Fruit fly (Drosophila melanogaster) whole organism, embryonic: ENCODE measurements around the gene CG5861.

Experiments
- Bdp1 ChIP-seq: fragments of 200-800 bp; sonication (Bioruptor generic); optimal IDR thresholded peaks from 3 replicates; lab custom pipeline; 2016; ENCODE audit warnings: missing biosample characterization, missing genetic modification characterization
- CG10543 ChIP-seq: fragments of 200-800 bp; sonication (Bioruptor generic); optimal IDR thresholded peaks from 3 replicates; lab custom pipeline; 2017; ENCODE audit warnings: missing biosample characterization, mild to moderate bottlenecking, missing genetic modification characterization, moderate library complexity
- CG11456 ChIP-seq: fragments of 200-800 bp; sonication (Bioruptor generic); IDR thresholded peaks from 3 replicates; pipeline ENCODE4 v1.3.6; 2022; ENCODE audit warnings: missing biosample characterization, missing genetic modification characterization
- CG12769 ChIP-seq: fragments of 200-800 bp; sonication (Bioruptor generic); optimal IDR thresholded peaks from 2 replicates; lab custom pipeline; 2019; ENCODE audit warnings: missing biosample characterization, mild to moderate bottlenecking, missing genetic modification characterization, moderate library complexity
- CG13123 ChIP-seq: fragments of 200-800 bp; sonication (Bioruptor generic); optimal IDR thresholded peaks from 2 replicates; lab custom pipeline; 2016; ENCODE audit warnings: missing biosample characterization, missing genetic modification characterization
- CG13894 ChIP-seq: fragments of 200-800 bp; sonication (Bioruptor generic); optimal IDR thresholded peaks from 3 replicates; lab custom pipeline; 2018; ENCODE audit warnings: missing biosample characterization, mild to moderate bottlenecking, missing genetic modification characterization, moderate library complexity
- CG14014 ChIP-seq: fragments of 200-800 bp; sonication (Bioruptor generic); IDR thresholded peaks from 2 replicates; pipeline ENCODE4 v1.3.6; 2022; ENCODE audit warnings: missing biosample characterization, missing genetic modification characterization
- CG14667 ChIP-seq: fragments of 200-800 bp; sonication (Bioruptor generic); IDR thresholded peaks from 2 replicates; pipeline ENCODE4 v1.3.6; 2022; ENCODE audit warnings: missing biosample characterization, missing genetic modification characterization
- CG15269 ChIP-seq: fragments of 200-800 bp; sonication (Bioruptor generic); optimal IDR thresholded peaks from 2 replicates; lab custom pipeline; 2018; ENCODE audit warnings: missing biosample characterization, mild to moderate bottlenecking, missing genetic modification characterization, moderate library complexity
- CG17568 ChIP-seq: fragments of 200-800 bp; sonication (Bioruptor generic); optimal IDR thresholded peaks from 2 replicates; lab custom pipeline; 2018; ENCODE audit warnings: missing biosample characterization, mild to moderate bottlenecking, missing genetic modification characterization, moderate library complexity
- CG17612 ChIP-seq: fragments of 200-800 bp; sonication (Bioruptor generic); IDR thresholded peaks from 2 replicates; pipeline ENCODE4 v1.3.6; 2022; ENCODE audit warnings: missing biosample characterization, missing genetic modification characterization
- CG17912 ChIP-seq: fragments of 200-800 bp; sonication (Bioruptor generic); optimal IDR thresholded peaks from 2 replicates; lab custom pipeline; 2018; ENCODE audit warnings: missing biosample characterization, mild to moderate bottlenecking, missing genetic modification characterization
- CG31441 ChIP-seq: fragments of 200-800 bp; sonication (Bioruptor generic); IDR thresholded peaks from 2 replicates; pipeline ENCODE4 v1.3.6; 2022; ENCODE audit warnings: missing biosample characterization, missing genetic modification characterization
- CG3281 ChIP-seq: fragments of 200-800 bp; sonication (Bioruptor generic); optimal IDR thresholded peaks from 3 replicates; lab custom pipeline; 2017; ENCODE audit warnings: missing biosample characterization, mild to moderate bottlenecking, missing genetic modification characterization
- CG34224 ChIP-seq: fragments of 200-800 bp; sonication (Bioruptor generic); IDR thresholded peaks from 3 replicates; pipeline ENCODE4 v1.3.6; 2022; ENCODE audit warnings: missing biosample characterization, missing genetic modification characterization; ENCODE audit not compliant: partially characterized antibody
- CG42726 ChIP-seq: fragments of 200-800 bp; sonication (Bioruptor generic); IDR thresholded peaks from 2 replicates; pipeline ENCODE4 v1.3.6; 2022; ENCODE audit warnings: missing biosample characterization, missing genetic modification characterization; ENCODE audit not compliant: partially characterized antibody
- CG4282 ChIP-seq: fragments of 200-800 bp; sonication (Bioruptor generic); optimal IDR thresholded peaks from 2 replicates; lab custom pipeline; 2016; ENCODE audit warnings: missing biosample characterization, missing genetic modification characterization
- CG6654 ChIP-seq: fragments of 200-800 bp; sonication (Bioruptor generic); optimal IDR thresholded peaks from 2 replicates; lab custom pipeline; 2017; ENCODE audit warnings: missing biosample characterization, mild to moderate bottlenecking, missing genetic modification characterization
- CG8281 ChIP-seq: fragments of 200-800 bp; sonication (Bioruptor generic); optimal IDR thresholded peaks from 2 replicates; lab custom pipeline; 2018; ENCODE audit warnings: missing biosample characterization, mild to moderate bottlenecking, missing genetic modification characterization, moderate library complexity
- CG8478 ChIP-seq: fragments of >200 bp; optimal IDR thresholded peaks from 2 replicates; lab custom pipeline; 2018
- CG8924 ChIP-seq: fragments of 200-800 bp; optimal IDR thresholded peaks from 3 replicates; lab custom pipeline; 2019; ENCODE audit warnings: missing biosample characterization, mild to moderate bottlenecking, missing genetic modification characterization, moderate library complexity
- CG9817 ChIP-seq: fragments of 200-800 bp; sonication (Bioruptor generic); optimal IDR thresholded peaks from 2 replicates; lab custom pipeline; 2018; ENCODE audit warnings: missing biosample characterization, mild to moderate bottlenecking, missing genetic modification characterization, moderate library complexity
- Deaf1 ChIP-seq: fragments of 200-800 bp; optimal IDR thresholded peaks from 3 replicates; lab custom pipeline; 2019; ENCODE audit warnings: missing biosample characterization, mild to moderate bottlenecking, missing genetic modification characterization, moderate library complexity
- Dip3 ChIP-seq: fragments of 200-800 bp; sonication (Bioruptor generic); optimal IDR thresholded peaks from 3 replicates; lab custom pipeline; 2016; ENCODE audit warnings: missing biosample characterization, missing genetic modification characterization
- Drgx ChIP-seq: fragments of 200-800 bp; sonication (Bioruptor generic); IDR thresholded peaks from 2 replicates; pipeline ENCODE4 v1.3.6; 2022; ENCODE audit warnings: missing biosample characterization, missing genetic modification characterization
- Ets97D ChIP-seq: fragments of 200-800 bp; sonication (Bioruptor generic); optimal IDR thresholded peaks from 3 replicates; lab custom pipeline; 2016; ENCODE audit warnings: missing biosample characterization, missing genetic modification characterization
- Fer2 ChIP-seq: fragments of 200-800 bp; sonication (Bioruptor generic); optimal IDR thresholded peaks from 2 replicates; lab custom pipeline; 2018; ENCODE audit warnings: missing biosample characterization, mild to moderate bottlenecking, missing genetic modification characterization, moderate library complexity
- Mad ChIP-seq: fragments of 200-800 bp; sonication (Bioruptor generic); optimal IDR thresholded peaks from 2 replicates; lab custom pipeline; 2016; ENCODE audit warnings: missing biosample characterization, missing genetic modification characterization
- Med ChIP-seq: fragments of 200-800 bp; sonication (Bioruptor generic); peaks from one replicate; lab custom pipeline; 2016; ENCODE audit warnings: missing biosample characterization, missing genetic modification characterization, mild to moderate bottlenecking, inconsistent platforms, moderate library complexity
- Neu2 ChIP-seq: fragments of 200-800 bp; sonication (Bioruptor generic); optimal IDR thresholded peaks from 3 replicates; lab custom pipeline; 2016; ENCODE audit warnings: missing biosample characterization, missing genetic modification characterization, borderline replicate concordance
- Poxn ChIP-seq: fragments of 200-800 bp; sonication (Bioruptor generic); IDR thresholded peaks from 2 replicates; pipeline ENCODE4 v1.3.6; 2022; ENCODE audit warnings: missing biosample characterization, missing genetic modification characterization
- Ravus ChIP-seq: fragments of 200-800 bp; sonication (Bioruptor generic); IDR thresholded peaks from 2 replicates; pipeline ENCODE4 v1.3.6; 2022; ENCODE audit warnings: missing biosample characterization, missing genetic modification characterization
- abd-A ChIP-seq: fragments of 200-800 bp; sonication (Bioruptor generic); optimal IDR thresholded peaks from 3 replicates; lab custom pipeline; 2019; ENCODE audit warnings: missing biosample characterization, mild to moderate bottlenecking, missing genetic modification characterization, moderate library complexity
- cad ChIP-seq: fragments of >200 bp; optimal IDR thresholded peaks from 2 replicates; lab custom pipeline; 2017; ENCODE audit warnings: missing biosample characterization, missing genetic modification characterization
- da ChIP-seq: fragments of 200-800 bp; sonication (Bioruptor generic); optimal IDR thresholded peaks from 2 replicates; lab custom pipeline; 2016; ENCODE audit warnings: missing biosample characterization, missing genetic modification characterization
- disco-r ChIP-seq: fragments of 200-800 bp; sonication (Bioruptor generic); optimal IDR thresholded peaks from 2 replicates; lab custom pipeline; 2016; ENCODE audit warnings: missing biosample characterization, missing genetic modification characterization
- ems ChIP-seq: fragments of 200-800 bp; sonication (Bioruptor generic); optimal IDR thresholded peaks from 3 replicates; lab custom pipeline; 2016; ENCODE audit warnings: missing biosample characterization, missing genetic modification characterization
- ftz-f1 ChIP-seq: fragments of 200-800 bp; sonication (Bioruptor generic); optimal IDR thresholded peaks from 2 replicates; lab custom pipeline; 2016; ENCODE audit warnings: missing biosample characterization, missing genetic modification characterization
- gcm2 ChIP-seq: fragments of 200-800 bp; sonication (Bioruptor generic); optimal IDR thresholded peaks from 2 replicates; lab custom pipeline; 2016; ENCODE audit warnings: missing biosample characterization, missing genetic modification characterization
- her ChIP-seq: fragments of 200-800 bp; sonication (Bioruptor generic); optimal IDR thresholded peaks from 2 replicates; lab custom pipeline; 2016; ENCODE audit warnings: missing biosample characterization, missing genetic modification characterization
- ken ChIP-seq: fragments of 200-800 bp; sonication (Bioruptor generic); IDR thresholded peaks from 3 replicates; pipeline ENCODE4 v1.3.6; 2022; ENCODE audit warnings: missing biosample characterization, missing genetic modification characterization
- lmd ChIP-seq: fragments of 200-800 bp; sonication (Bioruptor generic); IDR thresholded peaks from 2 replicates; pipeline ENCODE4 v1.3.6; 2022; ENCODE audit warnings: missing biosample characterization, missing genetic modification characterization
- nom ChIP-seq: fragments of 200-800 bp; sonication (Bioruptor generic); optimal IDR thresholded peaks from 2 replicates; lab custom pipeline; 2017; ENCODE audit warnings: missing biosample characterization, missing genetic modification characterization, mild to moderate bottlenecking, moderate library complexity, missing genetic modification reagents
- odd ChIP-seq: fragments of 200-800 bp; sonication (Bioruptor generic); optimal IDR thresholded peaks from 2 replicates; lab custom pipeline; 2017; ENCODE audit warnings: missing biosample characterization, mild to moderate bottlenecking, missing genetic modification characterization
- pb ChIP-seq: fragments of 200-800 bp; sonication (Bioruptor generic); optimal IDR thresholded peaks from 3 replicates; lab custom pipeline; 2016; ENCODE audit warnings: missing biosample characterization, missing genetic modification characterization
- pfk ChIP-seq: fragments of 200-800 bp; sonication (Bioruptor generic); optimal IDR thresholded peaks from 2 replicates; lab custom pipeline; 2018; ENCODE audit warnings: missing biosample characterization, mild to moderate bottlenecking, missing genetic modification characterization, moderate library complexity
- phol ChIP-seq: fragments of 200-800 bp; sonication (Bioruptor generic); optimal IDR thresholded peaks from 3 replicates; lab custom pipeline; 2018; ENCODE audit warnings: missing biosample characterization, mild to moderate bottlenecking, missing genetic modification characterization, moderate library complexity
- pita ChIP-seq: fragments of 200-800 bp; sonication (Bioruptor generic); optimal IDR thresholded peaks from 2 replicates; lab custom pipeline; 2017; ENCODE audit warnings: missing biosample characterization, mild to moderate bottlenecking, missing genetic modification characterization
- tna ChIP-seq: fragments of 200-800 bp; sonication (Bioruptor generic); IDR thresholded peaks from 2 replicates; pipeline ENCODE4 v1.3.6; 2022; ENCODE audit warnings: missing biosample characterization, missing genetic modification characterization; ENCODE audit not compliant: partially characterized antibody
- tup ChIP-seq: fragments of 200-800 bp; sonication (Bioruptor generic); optimal IDR thresholded peaks from 2 replicates; lab custom pipeline; 2016; ENCODE audit warnings: missing biosample characterization, mild to moderate bottlenecking, missing genetic modification characterization, moderate library complexity
- unpg ChIP-seq: fragments of 200-800 bp; sonication (Bioruptor generic); optimal IDR thresholded peaks from 3 replicates; lab custom pipeline; 2018; ENCODE audit warnings: missing biosample characterization, mild to moderate bottlenecking, missing genetic modification characterization, moderate library complexity

Gene CG5861

dm6 chr2L:16278842-16279241 lies 28.3 kb downstream of the CG5861 start (continued):
- TF ChIP-seq CG17912 (no peak), CG14667 (no peak), Ets97D (GFP tag; lab: Kevin White, UChicago) (no peak), cad (GFP tag; lab: Kevin White, UChicago) (no peak), CG9817 (tag; lab: Kevin White, UChicago) (no peak), ems (GFP tag; lab: Kevin White, UChicago) (no peak), Neu2 (GFP tag; lab: Kevin White, UChicago) (no peak), CG13123 (GFP tag; lab: Kevin White, UChicago) (no peak), tup (GFP tag; lab: Kevin White, UChicago) (no peak), disco-r (no peak), CG15269 (tag; lab: Kevin White, UChicago) (no peak), Med (GFP tag; lab: Kevin White, UChicago) (peak; percentile 54), pita (GFP tag; lab: Kevin White, UChicago) (no peak), Deaf1 (peak; percentile 18), unpg (GFP tag; lab: Kevin White, UChicago) (no peak), phol (no peak), her (GFP tag; lab: Kevin White, UChicago) (no peak), Dip3 (GFP tag; lab: Kevin White, UChicago) (no peak), CG17568 (GFP tag; lab: Kevin White, UChicago) (no peak), pb (GFP tag; lab: Kevin White, UChicago) (no peak), lmd (no peak)

DNA sequence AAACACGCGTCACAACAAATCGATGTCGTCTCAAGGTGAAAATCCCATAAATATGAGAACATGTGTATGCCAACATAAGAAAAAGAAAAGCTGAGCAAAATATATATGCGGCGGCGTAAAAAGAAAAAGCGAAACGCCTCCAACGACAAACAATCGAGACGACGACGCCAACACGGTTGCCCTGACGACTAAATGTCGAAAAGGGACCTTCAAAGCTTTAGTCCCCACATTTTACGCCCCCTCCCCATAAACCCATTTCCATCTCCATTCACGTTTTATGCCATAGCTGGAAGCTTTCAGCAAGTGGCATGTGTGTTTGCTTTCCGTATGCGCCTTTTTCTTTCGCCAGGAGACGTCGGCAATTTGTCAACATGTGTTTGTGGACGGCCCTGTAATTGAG lies 29.2 kb downstream of the CG5861 start:
- TF ChIP-seq abd-A (tag; lab: Kevin White, UChicago): peak; percentile 78
- no peak for TF ChIP-seq Dip3 (GFP tag; lab: Kevin White, UChicago)
- no peak for TF ChIP-seq CG8281 (tag; lab: Kevin White, UChicago)
- no peak for TF ChIP-seq CG8478
- TF ChIP-seq CG6654: no peak
- no peak for TF ChIP-seq CG34224
- no peak for TF ChIP-seq tna (GFP tag; lab: Robert Waterston, UW)
- TF ChIP-seq ftz-f1 (GFP tag; lab: Kevin White, UChicago): peak; percentile 17
- TF ChIP-seq odd (GFP tag; lab: Kevin White, UChicago): no peak
- peak; percentile 2 for TF ChIP-seq pfk (GFP tag; lab: Kevin White, UChicago)
- no peak for TF ChIP-seq gcm2 (GFP tag; lab: Kevin White, UChicago)
- TF ChIP-seq CG14014 (GFP tag; lab: Robert Waterston, UW): no peak
- TF ChIP-seq CG31441 (GFP tag; lab: Robert Waterston, UW): no peak
- TF ChIP-seq nom: peak; percentile 65
- 0 out of 2 replicates have a peak, but pooled peaks have one; percentile 12 for TF ChIP-seq Drgx (GFP tag; lab: Robert Waterston, UW)
- no peak for TF ChIP-seq Poxn
- peak; percentile 26 for TF ChIP-seq CG12769 (tag; lab: Kevin White, UChicago)
- TF ChIP-seq CG42726 (GFP tag; lab: Robert Waterston, UW): no peak
- TF ChIP-seq CG13894: peak; percentile 72
- TF ChIP-seq Fer2 (tag; lab: Kevin White, UChicago): no peak
- no peak for TF ChIP-seq unpg (GFP tag; lab: Kevin White, UChicago)
- no peak for TF ChIP-seq da (GFP tag; lab: Kevin White, UChicago)
- TF ChIP-seq CG15269 (tag; lab: Kevin White, UChicago): no peak
- no peak for TF ChIP-seq phol
- no peak for TF ChIP-seq ken (GFP tag; lab: Robert Waterston, UW)
- peak; percentile 69 for TF ChIP-seq Med (GFP tag; lab: Kevin White, UChicago)
- TF ChIP-seq CG11456: no peak
- TF ChIP-seq CG17612 (GFP tag; lab: Robert Waterston, UW): no peak
- TF ChIP-seq Bdp1 (GFP tag; lab: Kevin White, UChicago): no peak
- TF ChIP-seq Ravus: no peak
- TF ChIP-seq CG4282 (GFP tag; lab: Kevin White, UChicago): no peak
- peak; percentile 48 for TF ChIP-seq CG10543 (GFP tag; lab: Kevin White, UChicago)
- TF ChIP-seq CG3281 (GFP tag; lab: Kevin White, UChicago): no peak
- no peak for TF ChIP-seq CG8924 (tag; lab: Kevin White, UChicago)
- TF ChIP-seq Mad (GFP tag; lab: Kevin White, UChicago): no peak
